Fruit fly (Drosophila melanogaster) whole organism, pupa: ENCODE results near the gene Josd.

Source experiments
- CG12605 ChIP-seq: fragments of 200-800 bp; sonication (Bioruptor generic); IDR thresholded peaks from 2 replicates; pipeline ENCODE4 v1.3.6; 2022; ENCODE audit warnings: missing biosample characterization, missing genetic modification characterization
- CG15710 ChIP-seq: fragments of 200-800 bp; sonication (Bioruptor generic); optimal IDR thresholded peaks from 2 replicates; lab custom pipeline; 2018; ENCODE audit warnings: missing biosample characterization, mild to moderate bottlenecking, missing genetic modification characterization, moderate library complexity
- CG17806 ChIP-seq: fragments of 200-800 bp; sonication (Bioruptor generic); optimal IDR thresholded peaks from 2 replicates; lab custom pipeline; 2018; ENCODE audit warnings: missing biosample characterization, mild to moderate bottlenecking, missing genetic modification characterization, moderate library complexity
- CG32121 ChIP-seq: fragments of 200-800 bp; sonication (Bioruptor generic); IDR thresholded peaks from 2 replicates; pipeline ENCODE4 v1.3.6; 2022; ENCODE audit warnings: missing biosample characterization, missing genetic modification characterization
- CG8159 ChIP-seq: fragments of 200-800 bp; sonication (Bioruptor generic); optimal IDR thresholded peaks from 3 replicates; lab custom pipeline; 2018; ENCODE audit warnings: missing biosample characterization, mild to moderate bottlenecking, missing genetic modification characterization, moderate library complexity
- CG8301 ChIP-seq: fragments of 200-800 bp; sonication (Bioruptor generic); optimal IDR thresholded peaks from 2 replicates; lab custom pipeline; 2018; ENCODE audit warnings: missing biosample characterization, mild to moderate bottlenecking, missing genetic modification characterization
- EcR ChIP-seq: fragments of 200-800 bp; sonication (Bioruptor generic); optimal IDR thresholded peaks from 3 replicates; lab custom pipeline; 2019; ENCODE audit warnings: missing biosample characterization, missing genetic modification characterization, mild to moderate bottlenecking, moderate library complexity, missing genetic modification reagents
- Pif1A ChIP-seq: fragments of 200-800 bp; sonication (Bioruptor generic); optimal IDR thresholded peaks from 3 replicates; lab custom pipeline; 2016; ENCODE audit warnings: missing biosample characterization, missing genetic modification characterization
- Pif1B ChIP-seq: fragments of 200-800 bp; sonication (Bioruptor generic); optimal IDR thresholded peaks from 3 replicates; lab custom pipeline; 2016; ENCODE audit warnings: missing biosample characterization, missing genetic modification characterization
- fd96Ca ChIP-seq: fragments of 200-800 bp; sonication (Bioruptor generic); IDR thresholded peaks from 3 replicates; pipeline ENCODE4 v1.3.6; 2022; ENCODE audit warnings: missing biosample characterization, missing genetic modification characterization
- rn ChIP-seq: fragments of 200-800 bp; sonication (Bioruptor generic); IDR thresholded peaks from 2 replicates; pipeline ENCODE4 v1.3.6; 2022; ENCODE audit warnings: missing biosample characterization, missing genetic modification characterization

DNA sequence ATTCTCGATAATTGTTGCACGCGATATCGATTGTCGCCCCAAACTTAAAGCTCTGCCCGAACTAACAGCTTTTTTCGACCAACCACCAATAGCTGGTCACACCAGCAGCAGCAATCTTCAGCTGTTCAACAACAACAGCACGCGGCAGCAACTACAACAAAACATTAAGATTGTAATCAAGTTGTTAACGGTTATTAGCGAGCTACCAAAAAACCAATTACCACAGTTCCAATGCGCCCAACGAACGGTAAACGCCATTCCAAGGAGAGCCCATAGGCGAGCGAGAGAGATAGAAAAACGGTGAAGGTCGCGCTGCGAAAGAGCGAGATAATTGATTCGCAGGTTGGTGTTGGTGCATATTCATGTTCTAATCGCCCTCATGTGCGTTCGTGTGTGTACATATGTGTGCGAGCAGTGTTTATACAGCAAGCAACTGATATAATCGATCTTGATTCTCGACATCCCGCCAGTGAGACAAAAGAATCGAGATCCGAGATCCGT, 41.1 kb upstream of the Josd start, which contains the start of gene Efr:
- TF ChIP-seq CG8301 (tag; lab: Kevin White, UChicago) (no peak), Pif1B (GFP tag; lab: Kevin White, UChicago) (no peak), CG12605 (GFP tag; lab: Robert Waterston, UW) (no peak), rn (GFP tag; lab: Robert Waterston, UW) (no peak), Pif1A (GFP tag; lab: Kevin White, UChicago) (no peak), EcR (GFP tag; lab: Kevin White, UChicago) (peak; percentile 41), fd96Ca (GFP tag; lab: Robert Waterston, UW) (no peak), CG17806 (tag; lab: Kevin White, UChicago) (no peak), CG15710 (tag; lab: Kevin White, UChicago) (no peak), CG8159 (tag; lab: Kevin White, UChicago) (no peak), CG32121 (GFP tag; lab: Robert Waterston, UW) (no peak)
